Worm (Caenorhabditis elegans) whole organism, young adult: ENCODE measurements around the gene D2096.9.

ENCODE experiments used
- B0019.2 ChIP-seq: fragments of 200-800 bp; sonication (Bioruptor generic); conservative IDR thresholded peaks from 2 replicates; pipeline ENCODE4 v1.3.6; 2022; ENCODE audit warnings: missing genetic modification reagents, missing genetic modification characterization, missing compliant biosample characterization
- B0261.1 ChIP-seq: sonication (generic microtip); optimal IDR thresholded peaks from 2 replicates; lab custom pipeline; 2016; ENCODE audit warnings: mild to moderate bottlenecking, missing genetic modification characterization, moderate library complexity, missing compliant biosample characterization
- B0336.3 ChIP-seq: fragments of 200-800 bp; sonication (Bioruptor generic); IDR thresholded peaks from 2 replicates; pipeline ENCODE4 v1.3.6; 2022; ENCODE audit warnings: missing genetic modification characterization, missing compliant biosample characterization
- D2030.7 ChIP-seq: fragments of 200-800 bp; sonication (Bioruptor generic); IDR thresholded peaks from 2 replicates; pipeline ENCODE4 v1.3.6; 2022; ENCODE audit warnings: missing genetic modification reagents, missing genetic modification characterization, missing compliant biosample characterization
- F33H1.4 ChIP-seq: fragments of 200-800 bp; sonication (Bioruptor generic); IDR thresholded peaks from 2 replicates; pipeline ENCODE4 v1.3.6; 2022; ENCODE audit warnings: missing genetic modification reagents, missing genetic modification characterization, missing compliant biosample characterization
- F49E8.2 ChIP-seq: sonication (generic microtip); optimal IDR thresholded peaks from 3 replicates; lab custom pipeline; 2017; ENCODE audit warnings: missing genetic modification characterization, mild to moderate bottlenecking, missing compliant biosample characterization, antibody characterized with exemption, moderate library complexity; ENCODE audit not compliant: insufficient read depth
- Y56A3A.18 ChIP-seq: fragments of 200-800 bp; sonication (Bioruptor generic); IDR thresholded peaks from 2 replicates; pipeline ENCODE4 v1.3.6; 2022; ENCODE audit warnings: missing genetic modification reagents, missing genetic modification characterization, missing compliant biosample characterization
- Y79H2A.3 ChIP-seq: fragments of 200-800 bp; sonication (Bioruptor generic); conservative IDR thresholded peaks from 2 replicates; pipeline ENCODE4 v1.3.6; 2022; ENCODE audit warnings: missing genetic modification reagents, missing genetic modification characterization, missing compliant biosample characterization
- aptf-3 ChIP-seq: fragments of 200-800 bp; sonication (Bioruptor generic); IDR thresholded peaks from 2 replicates; pipeline ENCODE4 v1.3.6; 2022; ENCODE audit warnings: missing genetic modification characterization, missing compliant biosample characterization
- athp-1 ChIP-seq: sonication (generic microtip); optimal IDR thresholded peaks from 2 replicates; lab custom pipeline; 2017; ENCODE audit warnings: mild to moderate bottlenecking, missing genetic modification characterization, missing compliant biosample characterization
- attf-6 ChIP-seq: fragments of 200-800 bp; sonication (Bioruptor generic); IDR thresholded peaks from 2 replicates; pipeline ENCODE4 v1.3.6; 2022; ENCODE audit warnings: missing genetic modification reagents, missing genetic modification characterization, missing compliant biosample characterization
- cebp-1 ChIP-seq, 2 experiments: fragments of 200-800 bp in 1 of 2; sonication (Bioruptor generic) in 1 of 2; sonication (generic microtip) in 1 of 2; IDR thresholded peaks in 1 of 2; optimal IDR thresholded peaks in 1 of 2; 2 replicates each; pipeline versions ENCODE4 v1.3.6 to Lab custom; 2017 to 2022; ENCODE audit warnings: missing compliant biosample characterization in 2 of 2, missing genetic modification characterization in 2 of 2, mild to moderate bottlenecking in 1 of 2, missing genetic modification reagents in 1 of 2, moderate library complexity in 1 of 2
- cebp-2 ChIP-seq: fragments of 200-800 bp; sonication (Bioruptor generic); IDR thresholded peaks from 2 replicates; pipeline ENCODE4 v1.3.6; 2022; ENCODE audit warnings: missing genetic modification characterization, missing compliant biosample characterization
- ceh-40 ChIP-seq: fragments of 200-800 bp; sonication (Bioruptor generic); IDR thresholded peaks from 2 replicates; pipeline ENCODE4 v1.3.6; 2022; ENCODE audit warnings: missing genetic modification characterization, missing compliant biosample characterization
- dox-1 ChIP-seq: fragments of 200-800 bp; sonication (Bioruptor generic); IDR thresholded peaks from 2 replicates; pipeline ENCODE4 v1.3.6; 2022; ENCODE audit warnings: missing genetic modification reagents, missing genetic modification characterization, missing compliant biosample characterization
- dpl-1 ChIP-seq: fragments of 150-350 bp; optimal IDR thresholded peaks from 2 replicates; lab custom pipeline; 2014; ENCODE audit warnings: missing biosample characterization, missing genetic modification reagents, missing genetic modification characterization
- ets-4 ChIP-seq: fragments of 200-800 bp; sonication (Bioruptor generic); optimal IDR thresholded peaks from 2 replicates; lab custom pipeline; 2018; ENCODE audit warnings: mild to moderate bottlenecking, missing genetic modification characterization, missing compliant biosample characterization
- hmg-1.2 ChIP-seq: fragments of 200-800 bp; sonication (Bioruptor generic); IDR thresholded peaks from 2 replicates; pipeline ENCODE4 v1.3.6; 2022; ENCODE audit warnings: missing genetic modification reagents, missing genetic modification characterization, missing compliant biosample characterization
- hrde-1 ChIP-seq: sonication (generic microtip); optimal IDR thresholded peaks from 2 replicates; lab custom pipeline; 2016; ENCODE audit warnings: missing genetic modification characterization, mild to moderate bottlenecking, missing compliant biosample characterization, moderate library complexity, missing genotype, missing genetic modification reagents, borderline replicate concordance
- hsf-1 ChIP-seq: fragments of 200-800 bp; sonication (Bioruptor generic); IDR thresholded peaks from 2 replicates; pipeline ENCODE4 v1.3.6; 2022; ENCODE audit warnings: missing genetic modification reagents, missing genetic modification characterization, missing compliant biosample characterization
- lin-26 ChIP-seq: fragments of 200-800 bp; sonication (Bioruptor generic); IDR thresholded peaks from 2 replicates; pipeline ENCODE4 v1.3.6; 2022; ENCODE audit warnings: missing genetic modification reagents, missing genetic modification characterization, missing compliant biosample characterization
- lin-35 ChIP-seq, 3 experiments: fragments of 150-350 bp in 2 of 3; sonication (generic microtip) in 1 of 3; optimal IDR thresholded peaks; 2 replicates each; lab custom pipeline; 2014 to 2018; ENCODE audit warnings: missing biosample characterization in 3 of 3, missing genetic modification characterization in 3 of 3, missing genetic modification reagents in 3 of 3
- lin-40 ChIP-seq: sonication (generic microtip); optimal IDR thresholded peaks from 2 replicates; lab custom pipeline; 2016; ENCODE audit warnings: missing genetic modification characterization, mild to moderate bottlenecking, missing compliant biosample characterization, missing genotype, missing genetic modification reagents
- madf-3 ChIP-seq: fragments of 200-800 bp; sonication (Bioruptor generic); IDR thresholded peaks from 2 replicates; pipeline ENCODE4 v1.3.6; 2022; ENCODE audit warnings: missing genetic modification reagents, missing genetic modification characterization, missing compliant biosample characterization
- madf-6 ChIP-seq: fragments of 200-800 bp; sonication (Bioruptor generic); IDR thresholded peaks from 2 replicates; pipeline ENCODE4 v1.3.6; 2022; ENCODE audit warnings: missing genetic modification reagents, missing genetic modification characterization, missing compliant biosample characterization
- madf-8 ChIP-seq: fragments of 200-800 bp; sonication (Bioruptor generic); conservative IDR thresholded peaks from 2 replicates; pipeline ENCODE4 v1.3.6; 2022; ENCODE audit warnings: missing genetic modification reagents, missing genetic modification characterization, missing compliant biosample characterization
- mxl-1 ChIP-seq: sonication (generic microtip); optimal IDR thresholded peaks from 2 replicates; lab custom pipeline; 2016; ENCODE audit warnings: missing genetic modification characterization, missing compliant biosample characterization
- nfya-1 ChIP-seq: sonication (generic microtip); optimal IDR thresholded peaks from 2 replicates; lab custom pipeline; 2017; ENCODE audit warnings: antibody characterized with exemption, missing compliant biosample characterization, missing genetic modification characterization, borderline replicate concordance; ENCODE audit not compliant: insufficient read depth
- nfya-2 ChIP-seq: fragments of 200-800 bp; sonication (Bioruptor generic); IDR thresholded peaks from 2 replicates; pipeline ENCODE4 v1.3.6; 2022; ENCODE audit warnings: missing genetic modification reagents, missing genetic modification characterization, missing compliant biosample characterization
- nhr-27 ChIP-seq: fragments of 200-800 bp; sonication (Bioruptor generic); optimal IDR thresholded peaks from 2 replicates; lab custom pipeline; 2018; ENCODE audit warnings: mild to moderate bottlenecking, missing genetic modification characterization, moderate library complexity, missing compliant biosample characterization
- pbrm-1 ChIP-seq: fragments of 200-800 bp; sonication (Bioruptor generic); IDR thresholded peaks from 2 replicates; pipeline ENCODE4 v1.3.6; 2022; ENCODE audit warnings: missing genetic modification reagents, missing genetic modification characterization, missing compliant biosample characterization
- rpc-1 ChIP-seq, 2 experiments: fragments of 150-350 bp in 1 of 2; sonication (generic microtip) in 1 of 2; optimal IDR thresholded peaks; 2 replicates each; lab custom pipeline; 2014 to 2018; ENCODE audit warnings: missing biosample characterization in 1 of 2, missing genetic modification characterization in 1 of 2, missing genetic modification reagents in 1 of 2, missing genotype in 1 of 2
- sdz-38 ChIP-seq: sonication (generic microtip); optimal IDR thresholded peaks from 2 replicates; lab custom pipeline; 2016; ENCODE audit warnings: missing genotype, missing genetic modification characterization, missing compliant biosample characterization
- tbp1 ChIP-seq: fragments of 200-800 bp; sonication (Bioruptor generic); optimal IDR thresholded peaks from 2 replicates; lab custom pipeline; 2018; ENCODE audit warnings: mild to moderate bottlenecking, missing genetic modification characterization, missing compliant biosample characterization
- ztf-25 ChIP-seq: fragments of 200-800 bp; sonication (Bioruptor generic); IDR thresholded peaks from 2 replicates; pipeline ENCODE4 v1.3.6; 2022; ENCODE audit warnings: missing genetic modification reagents, missing genetic modification characterization, missing compliant biosample characterization

D2096.9 gene

DNA sequence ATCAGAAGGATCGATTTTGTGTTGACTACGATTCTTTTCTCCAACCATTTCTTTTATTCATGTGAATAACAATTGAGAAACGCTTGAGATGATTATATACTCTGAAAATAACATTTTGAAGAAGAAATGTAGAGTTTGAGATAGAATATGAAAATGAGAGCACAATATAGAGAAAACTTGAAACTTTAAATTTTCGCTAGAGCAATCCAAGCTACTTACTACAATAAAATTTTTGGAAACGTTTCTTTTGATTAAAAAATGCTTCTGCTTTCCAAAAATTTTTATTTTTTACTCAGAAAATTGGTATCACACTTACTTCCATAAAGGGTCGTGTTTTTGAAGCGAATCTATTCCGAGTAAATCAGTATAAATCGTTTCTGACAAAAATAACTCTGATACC, 38.4 kb upstream of the D2096.9 start, which contains the start of gene M116.5:
M116.5 (minus strand) TSS at position 101 of the 400 bp plus-strand sequence.
- no peak for TF ChIP-seq hsf-1 (GFP tag; lab: Robert Waterston, UW)
- TF ChIP-seq nfya-2 (GFP tag; lab: Robert Waterston, UW): no peak
- no peak for TF ChIP-seq athp-1 (tag; lab: Kevin White, UChicago)
- TF ChIP-seq dpl-1 (GFP tag; lab: Kevin White, UChicago): no peak
- TF ChIP-seq Y56A3A.18 (GFP tag; lab: Robert Waterston, UW): no peak
- TF ChIP-seq nfya-1: no peak

DNA sequence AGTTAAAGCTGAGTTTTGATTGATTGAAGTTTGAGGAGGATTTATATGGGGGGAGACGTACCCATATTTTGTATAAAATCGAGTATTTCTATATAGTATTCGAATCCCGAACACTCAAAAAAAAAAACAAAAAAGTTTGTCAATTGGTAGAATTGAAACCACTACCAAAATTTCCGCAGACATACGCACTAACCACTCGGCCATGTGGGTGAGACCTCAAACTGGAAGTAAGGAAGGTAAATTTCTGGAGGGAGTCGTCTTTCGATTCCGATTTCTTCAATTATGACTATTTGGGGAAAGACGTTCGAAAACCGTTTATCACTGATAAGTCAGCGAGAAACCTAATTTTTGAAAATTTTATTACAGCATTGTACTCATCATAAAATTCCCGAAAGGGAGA, 29.9 kb upstream of the D2096.9 start:
- TF ChIP-seq lin-26 (peak; percentile 88), B0261.1 (tag; lab: Kevin White, UChicago) (peak; percentile 59), pbrm-1 (peak; percentile 25; the same call in 1 of the 2 replicates), tbp1 (GFP tag; lab: Kevin White, UChicago) (peak; percentile 86), hsf-1 (GFP tag; lab: Robert Waterston, UW) (peak; percentile 68; the same call in 1 of the 2 replicates), ztf-25 (GFP tag; lab: Robert Waterston, UW) (peak; percentile 82; the same call in 1 of the 2 replicates), madf-3 (GFP tag; lab: Robert Waterston, UW) (peak; percentile 61; the same call in 1 of the 2 replicates), madf-6 (GFP tag; lab: Robert Waterston, UW) (peak; percentile 38; the same call in 1 of the 2 replicates), rpc-1 (optimal IDR thresholded peaks at IDR 0.05; lab: Kevin White, UChicago) (peak; percentile 49), rpc-1 (tag; optimal IDR thresholded peaks at IDR 0.05; lab: Kevin White, UChicago) (peak; percentile 68), ceh-40 (GFP tag; lab: Robert Waterston, UW) (0 out of 2 replicates have a peak, but pooled peaks have one; percentile 38), D2030.7 (GFP tag; lab: Robert Waterston, UW) (peak; percentile 41; the same call in 1 of the 2 replicates), B0019.2 (GFP tag; lab: Robert Waterston, UW) (0 out of 2 replicates have a peak, but pooled peaks have one; percentile 15), hmg-1.2 (GFP tag; lab: Robert Waterston, UW) (peak; percentile 70), cebp-2 (0 out of 2 replicates have a peak, but pooled peaks have one; percentile 76)

DNA sequence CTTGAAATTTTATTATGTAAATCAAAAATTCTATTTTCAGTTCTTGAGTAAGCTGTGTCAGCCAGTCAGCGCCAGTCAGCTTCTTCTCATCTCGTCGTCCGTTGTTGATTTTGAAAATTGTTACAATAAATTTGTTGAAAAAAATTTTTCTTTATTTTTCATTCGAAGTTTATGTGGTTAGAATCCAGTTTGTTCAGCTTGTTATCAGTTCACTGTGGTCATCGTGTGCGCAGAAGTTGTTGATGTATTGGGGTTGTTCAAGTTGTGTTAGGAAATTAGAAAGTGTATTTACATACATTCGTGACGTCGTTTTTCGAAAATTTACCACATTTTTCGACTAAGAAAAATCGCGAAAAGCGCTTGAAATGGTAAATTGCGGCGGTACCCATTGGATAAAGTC, 15.2 kb upstream of the D2096.9 start:
- TF ChIP-seq lin-40 (tag; lab: Kevin White, UChicago) (no peak), aptf-3 (GFP tag; lab: Robert Waterston, UW) (no peak), Y79H2A.3 (GFP tag; lab: Robert Waterston, UW) (0 out of 2 replicates have a peak, but pooled peaks have one; percentile 56), hrde-1 (tag; lab: Kevin White, UChicago) (peak; percentile 57)

- TF ChIP-seq F49E8.2 (tag; lab: Kevin White, UChicago): no peak
- no peak for TF ChIP-seq nhr-27 (tag; lab: Kevin White, UChicago)
- TF ChIP-seq lin-35 (GFP tag; optimal IDR thresholded peaks at IDR 0.05; lab: Kevin White, UChicago): no peak
- TF ChIP-seq tbp1 (GFP tag; lab: Kevin White, UChicago): no peak
- no peak for TF ChIP-seq dox-1 (GFP tag; lab: Robert Waterston, UW)
- TF ChIP-seq F33H1.4 (GFP tag; lab: Robert Waterston, UW): no peak
- no peak for TF ChIP-seq D2030.7 (GFP tag; lab: Robert Waterston, UW)
- no peak for TF ChIP-seq mxl-1 (tag; lab: Kevin White, UChicago)
- no peak for TF ChIP-seq athp-1 (tag; lab: Kevin White, UChicago)
- TF ChIP-seq B0336.3: no peak
- TF ChIP-seq attf-6 (GFP tag; lab: Robert Waterston, UW): no peak
- TF ChIP-seq ets-4: no peak
- no peak for TF ChIP-seq cebp-1 (GFP tag; IDR thresholded peaks at IDR 0.05; lab: Robert Waterston, UW)
- no peak for TF ChIP-seq cebp-1 (tag; optimal IDR thresholded peaks at IDR 0.05; lab: Kevin White, UChicago)
- TF ChIP-seq nfya-2 (GFP tag; lab: Robert Waterston, UW): no peak
- TF ChIP-seq sdz-38 (tag; lab: Kevin White, UChicago): no peak
- TF ChIP-seq madf-8 (GFP tag; lab: Robert Waterston, UW): no peak
- no peak for TF ChIP-seq ztf-25 (GFP tag; lab: Robert Waterston, UW)
Observed at ce11 chrIV:8396348-8396747, 13.8 kb upstream of the D2096.9 start, which contains the start of gene timm-17B.2. TSS of gene timm-17B.2 (plus strand) at chrIV:8396648.
